Worm (Caenorhabditis elegans): ENCODE data around the gene F42A6.1.

Gene F42A6.1

DNA sequence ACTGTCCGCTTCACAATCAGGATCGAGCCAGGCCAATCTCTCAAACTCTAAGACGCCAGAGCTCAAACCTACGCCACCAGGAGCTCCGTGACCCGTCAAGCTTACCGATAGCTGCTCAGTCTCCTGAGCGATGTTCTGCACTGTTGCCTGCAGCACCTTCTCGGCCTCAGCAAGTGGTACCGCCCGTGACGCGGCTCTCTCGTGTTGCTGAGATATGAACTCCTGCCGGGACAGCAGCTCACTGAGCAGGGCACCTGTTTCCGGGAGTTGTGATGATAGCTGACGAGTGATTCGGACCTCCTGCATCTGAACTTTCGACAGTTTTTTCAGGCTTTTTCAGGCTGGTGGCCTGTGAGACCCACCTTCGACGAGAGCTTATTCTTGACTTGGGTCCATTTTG, 43.2 kb downstream of the F42A6.1 start:
- no peak for TF ChIP-seq pqm-1 (tag; optimal IDR thresholded peaks at IDR 0.05)
- TF ChIP-seq aly-2 (tag; optimal IDR thresholded peaks at IDR 0.05): no peak
- no peak for TF ChIP-seq ztf-11 (tag; optimal IDR thresholded peaks at IDR 0.05)
- TF ChIP-seq lin-39 (tag; optimal IDR thresholded peaks at IDR 0.05): no peak
- no peak for TF ChIP-seq unc-39 (tag; optimal IDR thresholded peaks at IDR 0.05)
- no peak for TF ChIP-seq ama-1 (optimal IDR thresholded peaks at IDR 0.05)
- no peak for TF ChIP-seq fkh-2 (tag; optimal IDR thresholded peaks at IDR 0.05)
- no peak for TF ChIP-seq lsy-12 (tag; optimal IDR thresholded peaks at IDR 0.05)
- no peak for TF ChIP-seq elt-2 (tag; optimal IDR thresholded peaks at IDR 0.05)
- no peak for TF ChIP-seq unc-62 (GFP tag; optimal IDR thresholded peaks at IDR 0.05)
- TF ChIP-seq egl-5 (tag; optimal IDR thresholded peaks at IDR 0.05): no peak
- no peak for TF ChIP-seq eor-1 (tag; optimal IDR thresholded peaks at IDR 0.05)
- no peak for TF ChIP-seq snpc-4 (tag; optimal IDR thresholded peaks at IDR 0.05)
- TF ChIP-seq nhr-237 (tag; optimal IDR thresholded peaks at IDR 0.05): no peak
- TF ChIP-seq fos-1 (tag; optimal IDR thresholded peaks at IDR 0.05): no peak
- no peak for TF ChIP-seq nhr-23 (tag; optimal IDR thresholded peaks at IDR 0.05)
- TF ChIP-seq nhr-11 (tag; optimal IDR thresholded peaks at IDR 0.05): no peak
- TF ChIP-seq ztf-4 (tag; optimal IDR thresholded peaks at IDR 0.05): no peak

DNA sequence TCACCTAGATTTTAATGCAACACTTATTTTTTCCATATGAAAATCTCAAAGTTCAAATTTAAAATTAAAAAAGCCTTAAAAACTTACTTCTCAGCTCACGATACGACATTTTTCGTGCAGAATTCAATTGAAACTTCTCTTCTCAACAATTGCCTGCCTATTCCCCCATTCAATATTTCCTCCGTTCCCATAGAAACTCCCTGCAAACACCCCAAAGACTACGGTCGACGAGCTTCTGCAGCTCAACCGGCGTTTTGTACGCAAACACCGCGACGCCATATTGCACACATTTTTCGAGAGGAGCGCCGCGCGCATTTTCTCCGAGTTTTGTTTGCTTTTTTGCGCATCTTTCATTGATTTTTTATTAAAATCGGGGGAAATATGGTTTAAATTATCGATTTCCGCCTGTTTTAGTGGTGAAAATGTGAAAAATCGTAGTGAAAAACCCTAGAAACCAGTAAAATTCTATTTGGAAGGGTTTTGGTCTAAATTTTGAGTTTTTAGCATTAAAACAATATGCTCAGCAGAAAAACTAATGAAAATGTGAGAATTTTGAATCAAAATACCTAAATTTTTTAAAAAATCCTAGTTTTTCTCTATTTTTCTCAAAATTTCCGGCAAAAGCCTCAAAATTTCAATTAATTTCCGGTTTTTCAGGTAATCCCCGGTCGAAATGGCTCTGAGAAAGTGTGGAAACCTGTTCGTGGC, 44.3 kb downstream of the F42A6.1 start, which contains the start of the genes dyf-3 and pdhb-1:
Gene dyf-3, minus strand, starts transcription at position 217 of the 708 bp plus-strand sequence.
Gene pdhb-1, plus strand, starts transcription at position 658 of the 708 bp plus-strand sequence.
- peak; percentile 65 for TF ChIP-seq nfya-1 (tag; optimal IDR thresholded peaks at IDR 0.05; ENCODE audit: insufficient read depth)
- peak; percentile 33 for TF ChIP-seq lin-15B (tag; optimal IDR thresholded peaks at IDR 0.05)
- peak; percentile 58 for TF ChIP-seq hmg-11 (tag; optimal IDR thresholded peaks at IDR 0.05)
- peak; percentile 28 for TF ChIP-seq elt-2 (tag; optimal IDR thresholded peaks at IDR 0.05)
- TF ChIP-seq mml-1 (tag; optimal IDR thresholded peaks at IDR 0.05): no peak
- TF ChIP-seq jun-1 (tag; optimal IDR thresholded peaks at IDR 0.05): no peak
- TF ChIP-seq ztf-4 (tag; optimal IDR thresholded peaks at IDR 0.05): no peak
- no peak for TF ChIP-seq unc-62 (GFP tag; optimal IDR thresholded peaks at IDR 0.05)
- TF ChIP-seq pha-4 (tag; optimal IDR thresholded peaks at IDR 0.05): peak; percentile 37

DNA sequence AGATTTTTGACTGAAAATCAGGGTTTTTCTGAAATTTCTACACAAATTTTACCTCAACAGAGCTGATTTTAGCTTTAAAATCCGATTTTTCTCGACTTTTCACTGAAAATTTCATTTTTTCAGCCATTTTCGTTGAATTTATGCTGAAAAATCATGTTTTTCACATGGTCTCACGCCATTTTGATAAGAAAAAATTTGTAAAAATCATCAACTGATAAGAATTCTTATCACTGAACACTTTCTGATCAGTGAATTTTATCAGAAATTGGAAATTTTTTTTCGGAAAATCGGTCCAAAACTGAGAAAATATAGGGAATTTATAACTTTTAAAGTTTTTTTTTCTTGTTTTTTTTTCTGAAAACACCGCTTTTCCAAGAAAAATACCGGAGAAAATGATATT, 46.1 kb downstream of the F42A6.1 start:
- TF ChIP-seq fos-1 (tag; optimal IDR thresholded peaks at IDR 0.05) (no peak), pqm-1 (tag; optimal IDR thresholded peaks at IDR 0.05) (peak; percentile 90), pha-4 (tag; optimal IDR thresholded peaks at IDR 0.05) (peak; percentile 27), elt-2 (tag; optimal IDR thresholded peaks at IDR 0.05) (peak; percentile 83)
